Worm (Caenorhabditis elegans) whole organism, late embryonic: ENCODE measurements around the gene col-142.

Experiments used
- F13H6.1 ChIP-seq: sonication (generic microtip); optimal IDR thresholded peaks from 2 replicates; lab custom pipeline; 2016; ENCODE audit warnings: missing genetic modification characterization, missing compliant biosample characterization
- K09A11.1 ChIP-seq: sonication (generic microtip); optimal IDR thresholded peaks from 2 replicates; lab custom pipeline; 2017; ENCODE audit warnings: antibody characterized with exemption, mild to moderate bottlenecking, missing genetic modification characterization, missing compliant biosample characterization; ENCODE audit not compliant: insufficient read depth
- ceh-24 ChIP-seq: sonication (generic microtip); optimal IDR thresholded peaks from 2 replicates; lab custom pipeline; 2016; ENCODE audit warnings: mild to moderate bottlenecking, missing genetic modification characterization, missing compliant biosample characterization
- ceh-48 ChIP-seq: sonication (generic microtip); optimal IDR thresholded peaks from 2 replicates; lab custom pipeline; 2016; ENCODE audit warnings: missing genetic modification characterization, inconsistent platforms, missing compliant biosample characterization
- elt-4 ChIP-seq: sonication (generic microtip); optimal IDR thresholded peaks from 2 replicates; lab custom pipeline; 2016; ENCODE audit warnings: missing genetic modification characterization, missing compliant biosample characterization
- lim-6 ChIP-seq: sonication (generic microtip); optimal IDR thresholded peaks from 2 replicates; lab custom pipeline; 2016; ENCODE audit warnings: missing genetic modification characterization, missing compliant biosample characterization
- madf-2 ChIP-seq: sonication (generic microtip); optimal IDR thresholded peaks from 2 replicates; lab custom pipeline; 2017; ENCODE audit warnings: missing genetic modification characterization, missing compliant biosample characterization
- nfya-1 ChIP-seq: sonication (generic microtip); optimal IDR thresholded peaks from 2 replicates; lab custom pipeline; 2017; ENCODE audit warnings: missing genetic modification characterization, mild to moderate bottlenecking, missing compliant biosample characterization, antibody characterized with exemption, moderate library complexity
- nhr-11 ChIP-seq: fragments of 150-350 bp; optimal IDR thresholded peaks from 2 replicates; lab custom pipeline; 2014; ENCODE audit warnings: missing biosample characterization, missing genetic modification characterization
- odd-2 ChIP-seq: sonication (generic microtip); optimal IDR thresholded peaks from 2 replicates; lab custom pipeline; 2017; ENCODE audit warnings: antibody characterized with exemption, mild to moderate bottlenecking, missing genetic modification characterization, missing compliant biosample characterization
- pha-2 ChIP-seq: sonication (generic microtip); optimal IDR thresholded peaks from 2 replicates; lab custom pipeline; 2017; ENCODE audit warnings: mild to moderate bottlenecking, missing genetic modification characterization, missing compliant biosample characterization
- pha-4 ChIP-seq: fragments of 150-350 bp; optimal IDR thresholded peaks from 2 replicates; lab custom pipeline; 2018; ENCODE audit warnings: missing biosample characterization, missing genetic modification reagents, missing genetic modification characterization
- unc-55 ChIP-seq: sonication (generic microtip); optimal IDR thresholded peaks from 2 replicates; lab custom pipeline; 2017; ENCODE audit warnings: missing biosample characterization, missing genetic modification reagents, missing genetic modification characterization

ce11 chrV:6829404-6829803 lies 1.6 kb upstream of the col-142 start, which contains the start of gene col-141:
- no peak for TF ChIP-seq lim-6
- TF ChIP-seq elt-4 (tag; lab: Kevin White, UChicago), result no peak
- TF ChIP-seq F13H6.1 (tag; lab: Kevin White, UChicago), result no peak
- no peak for TF ChIP-seq odd-2 (tag; lab: Kevin White, UChicago)
- no peak for TF ChIP-seq nfya-1
- TF ChIP-seq ceh-24 (tag; lab: Kevin White, UChicago), result no peak
- TF ChIP-seq ceh-48 (tag; lab: Kevin White, UChicago), result no peak
- no peak for TF ChIP-seq pha-4 (tag; lab: Kevin White, UChicago)
- TF ChIP-seq pha-2, result no peak
- TF ChIP-seq nhr-11, result no peak
- no peak for TF ChIP-seq K09A11.1 (tag; lab: Kevin White, UChicago)
- TF ChIP-seq unc-55 (GFP tag; lab: Kevin White, UChicago), result no peak
- no peak for TF ChIP-seq madf-2
